Fruit fly (Drosophila melanogaster) Kc167 (cell line): ENCODE results near the gene Cpr64Ac.

ENCODE experiments used
- Myc ChIP-seq: fragments of >200 bp; optimal IDR thresholded peaks from 2 replicates; lab custom pipeline; 2017; ENCODE audit warnings: missing external identifiers
- Sin3A ChIP-seq: fragments of >200 bp; optimal IDR thresholded peaks from 2 replicates; lab custom pipeline; 2018; ENCODE audit warnings: missing external identifiers
- h ChIP-seq: fragments of >200 bp; optimal IDR thresholded peaks from 3 replicates; lab custom pipeline; 2018; ENCODE audit warnings: missing external identifiers
- insv ChIP-seq: fragments of >200 bp; optimal IDR thresholded peaks from 3 replicates; lab custom pipeline; 2018; ENCODE audit warnings: missing external identifiers
- psq ChIP-seq: fragments of >200 bp; optimal IDR thresholded peaks from 2 replicates; lab custom pipeline; 2017; ENCODE audit warnings: missing external identifiers

dm6 chr3L:4254301-4254834, 41.7 kb upstream of the Cpr64Ac start, which contains the start of the genes ago and CG1265:
- TF ChIP-seq Sin3A (lab: Kevin White, UChicago) (peak; percentile 30), Myc (lab: Kevin White, UChicago) (no peak), h (lab: Kevin White, UChicago) (no peak), psq (lab: Kevin White, UChicago) (no peak), insv (no peak)
